Fruit fly (Drosophila melanogaster) whole organism, wandering third instar larva: ENCODE data around the gene CG13031.

Source experiments
- Abd-B ChIP-seq: fragments of >200 bp; optimal IDR thresholded peaks from 2 replicates; lab custom pipeline; 2017; ENCODE audit warnings: missing biosample characterization, missing genetic modification characterization
- CG32264 ChIP-seq: fragments of 200-800 bp; sonication (Bioruptor generic); optimal IDR thresholded peaks from 2 replicates; lab custom pipeline; 2016; ENCODE audit warnings: missing biosample characterization, missing genetic modification characterization
- Hr78 ChIP-seq: fragments of >200 bp; optimal IDR thresholded peaks from 2 replicates; lab custom pipeline; 2017; ENCODE audit warnings: missing biosample characterization, missing genetic modification characterization
- Jra ChIP-seq: sonication (Bioruptor generic); optimal IDR thresholded peaks from 2 replicates; lab custom pipeline; 2016; ENCODE audit warnings: missing biosample characterization, missing genetic modification characterization
- OdsH ChIP-seq: fragments of 200-800 bp; sonication (Bioruptor generic); optimal IDR thresholded peaks from 2 replicates; lab custom pipeline; 2016; ENCODE audit warnings: missing biosample characterization, mild to moderate bottlenecking, missing genetic modification characterization
- Rel ChIP-seq, 2 experiments: fragments of 200-800 bp; sonication (Bioruptor generic) in 1 of 2; optimal IDR thresholded peaks; 2 replicates in 1 of 2; 3 replicates in 1 of 2; lab custom pipeline; 2016 to 2019; ENCODE audit warnings: mild to moderate bottlenecking in 2 of 2, missing biosample characterization in 2 of 2, missing genetic modification characterization in 2 of 2, moderate library complexity in 1 of 2
- dl ChIP-seq, 2 experiments: fragments of 175-275, 200-275 bp in 1 of 2; fragments of 200-275 bp in 1 of 2; sonication (Bioruptor generic); optimal IDR thresholded peaks; lab custom pipeline; 2018; ENCODE audit warnings: mild to moderate bottlenecking in 2 of 2, missing biosample characterization in 2 of 2, missing genetic modification characterization in 2 of 2, moderate library complexity in 2 of 2; ENCODE audit not compliant: partially characterized antibody in 2 of 2, insufficient read depth in 1 of 2
- foxo ChIP-seq, 2 experiments: fragments of 200-800 bp; sonication (Bioruptor generic); optimal IDR thresholded peaks; 2 replicates in 1 of 2; 3 replicates in 1 of 2; lab custom pipeline; 2016 to 2017; ENCODE audit warnings: missing biosample characterization in 2 of 2, missing genetic modification characterization in 2 of 2
- h ChIP-seq: fragments of 200-800 bp; sonication (Bioruptor generic); optimal IDR thresholded peaks from 3 replicates; lab custom pipeline; 2016; ENCODE audit warnings: missing biosample characterization, mild to moderate bottlenecking, missing genetic modification characterization
- jim ChIP-seq: fragments of 175-275, 200-325 bp; sonication (Bioruptor generic); optimal IDR thresholded peaks from 2 replicates; lab custom pipeline; 2016; ENCODE audit warnings: missing biosample characterization, mild to moderate bottlenecking, missing genetic modification characterization
- sv ChIP-seq: fragments of 200-800 bp; sonication (Bioruptor generic); optimal IDR thresholded peaks from 3 replicates; lab custom pipeline; 2016; ENCODE audit warnings: missing biosample characterization, missing genetic modification characterization
- tai ChIP-seq: sonication (Bioruptor generic); optimal IDR thresholded peaks from 2 replicates; lab custom pipeline; 2016; ENCODE audit warnings: missing biosample characterization, missing genetic modification characterization
- usp ChIP-seq: fragments of >200 bp; optimal IDR thresholded peaks from 2 replicates; lab custom pipeline; 2017; ENCODE audit warnings: missing biosample characterization, missing genetic modification characterization

- TF ChIP-seq foxo (GFP tag; optimal IDR thresholded peaks at IDR 0.05; lab: Kevin White, UChicago) (no peak), h (GFP tag; lab: Kevin White, UChicago) (no peak), jim (GFP tag; lab: Kevin White, UChicago) (no peak), dl (GFP tag; optimal IDR thresholded peaks at IDR 0.05; lab: Kevin White, UChicago; ENCODE audit: insufficient read depth in 1 of 2, partially characterized antibody in 2 of 2) (no peak), CG32264 (GFP tag; lab: Kevin White, UChicago) (no peak), usp (GFP tag; lab: Kevin White, UChicago) (no peak), tai (GFP tag; lab: Kevin White, UChicago) (no peak), Rel (GFP tag; optimal IDR thresholded peaks at IDR 0.05; lab: Kevin White, UChicago) (no peak), Rel (tag; optimal IDR thresholded peaks at IDR 0.05; lab: Kevin White, UChicago) (no peak), sv (GFP tag; lab: Kevin White, UChicago) (no peak), Jra (GFP tag; lab: Kevin White, UChicago) (no peak), Hr78 (GFP tag; lab: Kevin White, UChicago) (no peak), Abd-B (GFP tag; lab: Kevin White, UChicago) (no peak), OdsH (no peak)
These were observed 26.6 kb upstream of the CG13031 start for dm6 chr3L:16698089-16698488.
